Worm (Caenorhabditis elegans) whole organism, late embryonic: ENCODE data around the gene zipt-16.
A peak's percentile ranks its signal among the peaks of the same experiment; 100 is the strongest.

Experiments
- C08G9.2 ChIP-seq: sonication (generic microtip); optimal IDR thresholded peaks from 2 replicates; lab custom pipeline; 2016; ENCODE audit warnings: mild to moderate bottlenecking, missing genetic modification characterization, moderate library complexity, missing compliant biosample characterization
- F13H6.1 ChIP-seq: sonication (generic microtip); optimal IDR thresholded peaks from 2 replicates; lab custom pipeline; 2016; ENCODE audit warnings: missing genetic modification characterization, missing compliant biosample characterization
- T23F11.4 ChIP-seq: fragments of 200-800 bp; sonication (Bioruptor generic); optimal IDR thresholded peaks from 2 replicates; lab custom pipeline; 2018; ENCODE audit warnings: mild to moderate bottlenecking, missing genetic modification characterization, missing compliant biosample characterization
- ceh-14 ChIP-seq: sonication (generic microtip); optimal IDR thresholded peaks from 2 replicates; lab custom pipeline; 2016; ENCODE audit warnings: missing genotype, missing genetic modification characterization, missing compliant biosample characterization
- ceh-18 ChIP-seq: sonication (generic microtip); optimal IDR thresholded peaks from 2 replicates; lab custom pipeline; 2016; ENCODE audit warnings: missing genetic modification characterization, missing compliant biosample characterization
- ceh-19 ChIP-seq: fragments of 200-800 bp; sonication (Bioruptor generic); optimal IDR thresholded peaks from 2 replicates; lab custom pipeline; 2018; ENCODE audit warnings: mild to moderate bottlenecking, missing genetic modification characterization, missing compliant biosample characterization
- ceh-2 ChIP-seq: sonication (generic microtip); optimal IDR thresholded peaks from 2 replicates; lab custom pipeline; 2016; ENCODE audit warnings: missing genotype, missing genetic modification characterization, missing compliant biosample characterization
- ceh-22 ChIP-seq: sonication (generic microtip); optimal IDR thresholded peaks from 2 replicates; lab custom pipeline; 2017; ENCODE audit warnings: missing biosample characterization, missing genetic modification characterization
- ceh-31 ChIP-seq: sonication (generic microtip); optimal IDR thresholded peaks from 2 replicates; lab custom pipeline; 2016; ENCODE audit warnings: missing genetic modification characterization, missing compliant biosample characterization
- ceh-34 ChIP-seq: sonication (generic microtip); optimal IDR thresholded peaks from 2 replicates; lab custom pipeline; 2016; ENCODE audit warnings: mild to moderate bottlenecking, missing genetic modification characterization, missing compliant biosample characterization
- ceh-45 ChIP-seq: fragments of 200-800 bp; sonication (Bioruptor generic); IDR thresholded peaks from 2 replicates; pipeline ENCODE4 v1.3.6; 2022; ENCODE audit warnings: missing genetic modification reagents, missing genetic modification characterization, missing compliant biosample characterization
- ceh-48 ChIP-seq: sonication (generic microtip); optimal IDR thresholded peaks from 2 replicates; lab custom pipeline; 2016; ENCODE audit warnings: missing genetic modification characterization, inconsistent platforms, missing compliant biosample characterization
- che-1 ChIP-seq: sonication (generic microtip); optimal IDR thresholded peaks from 2 replicates; lab custom pipeline; 2016; ENCODE audit warnings: mild to moderate bottlenecking, missing genetic modification characterization, missing compliant biosample characterization
- fax-1 ChIP-seq: sonication (generic microtip); optimal IDR thresholded peaks from 2 replicates; lab custom pipeline; 2016; ENCODE audit warnings: missing genotype, missing genetic modification characterization, missing compliant biosample characterization
- fkh-10 ChIP-seq: fragments of 150-350 bp; optimal IDR thresholded peaks from 2 replicates; lab custom pipeline; 2014; ENCODE audit warnings: missing biosample characterization, missing genetic modification reagents, missing genetic modification characterization
- fkh-6 ChIP-seq: sonication (generic microtip); optimal IDR thresholded peaks from 2 replicates; lab custom pipeline; 2016; ENCODE audit warnings: missing genetic modification characterization, missing compliant biosample characterization
- hlh-15 ChIP-seq: sonication (generic microtip); optimal IDR thresholded peaks from 2 replicates; lab custom pipeline; 2016; ENCODE audit warnings: missing genetic modification characterization, missing compliant biosample characterization
- hlh-30 ChIP-seq: sonication (generic microtip); optimal IDR thresholded peaks from 2 replicates; lab custom pipeline; 2017; ENCODE audit warnings: antibody characterized with exemption, missing genetic modification characterization, missing compliant biosample characterization; ENCODE audit not compliant: insufficient read depth
- lim-6 ChIP-seq: sonication (generic microtip); optimal IDR thresholded peaks from 2 replicates; lab custom pipeline; 2016; ENCODE audit warnings: missing genetic modification characterization, missing compliant biosample characterization
- mec-3 ChIP-seq: sonication (generic microtip); optimal IDR thresholded peaks from 2 replicates; lab custom pipeline; 2016; ENCODE audit warnings: borderline replicate concordance, missing genetic modification characterization, missing compliant biosample characterization
- nfya-1 ChIP-seq: sonication (generic microtip); optimal IDR thresholded peaks from 2 replicates; lab custom pipeline; 2017; ENCODE audit warnings: missing genetic modification characterization, mild to moderate bottlenecking, missing compliant biosample characterization, antibody characterized with exemption, moderate library complexity
- nhr-11 ChIP-seq: fragments of 150-350 bp; optimal IDR thresholded peaks from 2 replicates; lab custom pipeline; 2014; ENCODE audit warnings: missing biosample characterization, missing genetic modification characterization
- pag-3 ChIP-seq: sonication (generic microtip); optimal IDR thresholded peaks from 2 replicates; lab custom pipeline; 2016; ENCODE audit warnings: missing compliant biosample characterization, missing genetic modification characterization, borderline replicate concordance
- pat-9 ChIP-seq: fragments of 200-800 bp; sonication (Bioruptor generic); optimal IDR thresholded peaks from 2 replicates; lab custom pipeline; 2018; ENCODE audit warnings: mild to moderate bottlenecking, missing genetic modification characterization, moderate library complexity, missing compliant biosample characterization
- pax-1 ChIP-seq: fragments of 150-350 bp; optimal IDR thresholded peaks from 2 replicates; lab custom pipeline; 2014; ENCODE audit warnings: missing biosample characterization, missing genetic modification characterization
- pha-2 ChIP-seq: sonication (generic microtip); optimal IDR thresholded peaks from 2 replicates; lab custom pipeline; 2017; ENCODE audit warnings: mild to moderate bottlenecking, missing genetic modification characterization, missing compliant biosample characterization
- pros-1 ChIP-seq: fragments of 150-350 bp; optimal IDR thresholded peaks from 2 replicates; lab custom pipeline; 2014; ENCODE audit warnings: missing biosample characterization, missing genetic modification reagents, missing genetic modification characterization
- ref-2 ChIP-seq: sonication (generic microtip); optimal IDR thresholded peaks from 2 replicates; lab custom pipeline; 2016; ENCODE audit warnings: missing genetic modification characterization, missing compliant biosample characterization
- sdc-2 ChIP-seq: sonication (generic microtip); optimal IDR thresholded peaks from 2 replicates; lab custom pipeline; 2016; ENCODE audit warnings: missing genotype, missing genetic modification characterization, missing compliant biosample characterization
- sox-2 ChIP-seq: fragments of 200-800 bp; sonication (Bioruptor generic); IDR thresholded peaks from 2 replicates; pipeline ENCODE4 v1.3.6; 2022; ENCODE audit warnings: missing genetic modification reagents, missing genetic modification characterization, missing compliant biosample characterization
- syd-9 ChIP-seq: sonication (generic microtip); optimal IDR thresholded peaks from 2 replicates; lab custom pipeline; 2016; ENCODE audit warnings: mild to moderate bottlenecking, missing genetic modification characterization, moderate library complexity, missing compliant biosample characterization
- tbx-2 ChIP-seq: sonication (generic microtip); optimal IDR thresholded peaks from 2 replicates; lab custom pipeline; 2016; ENCODE audit warnings: missing genetic modification characterization, missing compliant biosample characterization
- tbx-7 ChIP-seq: sonication (generic microtip); optimal IDR thresholded peaks from 2 replicates; lab custom pipeline; 2016; ENCODE audit warnings: missing genotype, missing genetic modification characterization, missing compliant biosample characterization
- unc-42 ChIP-seq: sonication (generic microtip); optimal IDR thresholded peaks from 2 replicates; lab custom pipeline; 2016; ENCODE audit warnings: missing genotype, missing genetic modification characterization, missing compliant biosample characterization
- unc-55 ChIP-seq: sonication (generic microtip); optimal IDR thresholded peaks from 2 replicates; lab custom pipeline; 2017; ENCODE audit warnings: missing biosample characterization, missing genetic modification reagents, missing genetic modification characterization
- unc-86 ChIP-seq: sonication (generic microtip); optimal IDR thresholded peaks from 2 replicates; lab custom pipeline; 2016; ENCODE audit warnings: missing genetic modification characterization, missing compliant biosample characterization
- zip-5 ChIP-seq: sonication (generic microtip); optimal IDR thresholded peaks from 2 replicates; lab custom pipeline; 2016; ENCODE audit warnings: missing genetic modification characterization, missing compliant biosample characterization

The zipt-16 gene

DNA sequence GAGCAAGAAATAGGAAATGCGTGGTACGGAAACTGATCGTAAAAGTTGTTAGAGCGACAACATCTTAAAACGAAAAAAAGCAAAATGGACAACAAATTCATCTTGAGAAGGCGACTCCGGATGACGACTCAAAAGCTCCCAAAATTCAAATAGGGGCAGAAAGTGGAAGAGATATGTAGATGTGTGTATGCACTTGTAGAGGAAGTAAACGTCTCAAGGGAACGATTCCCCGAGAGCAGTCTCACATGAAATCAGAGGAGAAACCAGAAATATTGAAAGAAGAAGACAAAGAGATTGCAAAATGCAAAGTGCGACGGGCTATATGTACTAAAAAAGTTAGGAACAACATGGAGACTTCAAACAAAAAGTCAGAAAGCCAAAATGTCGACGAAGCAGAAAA lies 19.3 kb upstream of the zipt-16 start, which contains the start of gene F57B7.2:
TSS of gene F57B7.2 (minus strand) at position 101 of the 400 bp plus-strand sequence.
- no peak for TF ChIP-seq hlh-15
- no peak for TF ChIP-seq nhr-11
- TF ChIP-seq sox-2 (GFP tag; lab: Robert Waterston, UW) = no peak
- TF ChIP-seq ceh-14 (tag; lab: Kevin White, UChicago) = no peak
- TF ChIP-seq syd-9 (tag; lab: Kevin White, UChicago) = no peak
- no peak for TF ChIP-seq ceh-22 (tag; lab: Kevin White, UChicago)
- TF ChIP-seq pha-2 = no peak
- TF ChIP-seq ceh-48 (tag; lab: Kevin White, UChicago) = no peak
- no peak for TF ChIP-seq zip-5 (tag; lab: Kevin White, UChicago)
- no peak for TF ChIP-seq tbx-7
- TF ChIP-seq tbx-2 (tag; lab: Kevin White, UChicago) = no peak
- no peak for TF ChIP-seq hlh-30
- no peak for TF ChIP-seq ceh-45
- TF ChIP-seq ceh-2 (tag; lab: Kevin White, UChicago) = no peak
- TF ChIP-seq fkh-10 (GFP tag; lab: Kevin White, UChicago) = no peak

DNA sequence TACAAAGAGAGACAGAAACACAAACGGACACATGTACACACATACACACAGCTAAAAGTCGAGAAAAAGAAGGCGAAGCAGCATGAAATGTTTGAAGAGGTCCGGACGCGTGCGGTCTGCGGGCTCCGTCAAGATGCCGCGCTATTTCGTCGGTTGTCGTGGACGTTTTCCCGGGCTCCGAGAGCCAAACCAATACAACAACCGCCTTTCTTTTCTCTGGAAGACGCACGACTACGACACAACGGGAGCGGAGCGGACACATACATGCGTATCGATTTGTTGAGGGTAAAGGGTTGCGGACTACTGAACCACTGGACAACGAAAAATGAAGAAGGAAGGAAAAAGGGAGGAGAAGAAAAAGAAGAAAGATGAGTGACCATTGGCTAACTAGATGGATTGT lies 17.4 kb upstream of the zipt-16 start:
- TF ChIP-seq ceh-34 (peak; percentile 39), C08G9.2 (peak; percentile 17), tbx-2 (tag; lab: Kevin White, UChicago) (peak; percentile 39), ref-2 (tag; lab: Kevin White, UChicago) (peak; percentile 62), ceh-18 (tag; lab: Kevin White, UChicago) (peak; percentile 6), unc-42 (tag; lab: Kevin White, UChicago) (peak; percentile 40), F13H6.1 (tag; lab: Kevin White, UChicago) (peak; percentile 28), nfya-1 (tag; lab: Kevin White, UChicago) (peak; percentile 69), pat-9 (tag; lab: Kevin White, UChicago) (no peak), ceh-14 (tag; lab: Kevin White, UChicago) (peak; percentile 44), unc-86 (tag; lab: Kevin White, UChicago) (no peak), T23F11.4 (GFP tag; lab: Kevin White, UChicago) (no peak), ceh-31 (tag; lab: Kevin White, UChicago) (peak; percentile 51), ceh-19 (GFP tag; lab: Kevin White, UChicago) (peak; percentile 49), sdc-2 (tag; lab: Kevin White, UChicago) (peak; percentile 7), ceh-48 (tag; lab: Kevin White, UChicago) (peak; percentile 89), lim-6 (tag; lab: Kevin White, UChicago) (no peak), fax-1 (tag; lab: Kevin White, UChicago) (no peak)

DNA sequence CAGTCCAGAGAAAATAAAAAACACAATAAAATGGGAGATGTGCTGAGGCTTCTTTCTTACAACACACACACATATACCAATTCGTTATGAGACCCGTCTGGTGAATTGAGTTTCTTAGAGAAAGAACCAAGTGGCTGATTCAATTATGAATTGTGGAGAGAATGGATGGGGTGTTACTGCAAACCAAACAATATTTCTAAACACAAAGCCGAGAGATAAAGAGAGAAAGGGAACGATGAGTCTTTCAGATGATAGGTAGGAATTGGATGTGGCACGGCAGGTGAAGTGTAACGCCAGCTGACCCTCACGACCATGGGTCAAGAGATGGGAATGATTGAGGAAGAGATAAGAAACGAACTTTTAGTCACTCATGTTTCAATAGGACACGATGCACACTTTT lies 16.5 kb upstream of the zipt-16 start, which contains the start of gene mig-17:
TSS of gene mig-17 (plus strand) at position 389 of the 400 bp plus-strand sequence.
- TF ChIP-seq unc-55 (peak; percentile 36), ceh-19 (GFP tag; lab: Kevin White, UChicago) (no peak), pros-1 (tag; lab: Kevin White, UChicago) (no peak), pag-3 (tag; lab: Kevin White, UChicago) (no peak), unc-42 (tag; lab: Kevin White, UChicago) (peak; percentile 85), fax-1 (tag; lab: Kevin White, UChicago) (no peak), pat-9 (tag; lab: Kevin White, UChicago) (no peak), fkh-6 (no peak), ceh-22 (tag; lab: Kevin White, UChicago) (no peak), che-1 (tag; lab: Kevin White, UChicago) (no peak), mec-3 (tag; lab: Kevin White, UChicago) (no peak), pax-1 (tag; lab: Kevin White, UChicago) (no peak), lim-6 (tag; lab: Kevin White, UChicago) (no peak), sdc-2 (tag; lab: Kevin White, UChicago) (no peak)
